Worm (Caenorhabditis elegans) whole organism, young adult: ENCODE results near the gene K02D10.3.

Experiments
- B0261.1 ChIP-seq: sonication (generic microtip); optimal IDR thresholded peaks from 2 replicates; lab custom pipeline; 2016; ENCODE audit warnings: mild to moderate bottlenecking, missing genetic modification characterization, moderate library complexity, missing compliant biosample characterization
- B0336.3 ChIP-seq: fragments of 200-800 bp; sonication (Bioruptor generic); IDR thresholded peaks from 2 replicates; pipeline ENCODE4 v1.3.6; 2022; ENCODE audit warnings: missing genetic modification characterization, missing compliant biosample characterization
- C06A6.2 ChIP-seq: fragments of 200-800 bp; sonication (Bioruptor generic); conservative IDR thresholded peaks from 2 replicates; pipeline ENCODE4 v1.3.6; 2022; ENCODE audit warnings: missing genetic modification characterization, missing compliant biosample characterization
- F52B5.7 ChIP-seq: sonication (generic microtip); optimal IDR thresholded peaks from 2 replicates; lab custom pipeline; 2016; ENCODE audit warnings: mild to moderate bottlenecking, missing genetic modification characterization, missing compliant biosample characterization
- F57A8.1 ChIP-seq: fragments of 200-800 bp; sonication (Bioruptor generic); optimal IDR thresholded peaks from 2 replicates; lab custom pipeline; 2018; ENCODE audit warnings: mild to moderate bottlenecking, missing genetic modification characterization, moderate library complexity, missing compliant biosample characterization
- Y53F4B.3 ChIP-seq: fragments of 200-800 bp; sonication (Bioruptor generic); IDR thresholded peaks from 2 replicates; pipeline ENCODE4 v1.3.6; 2022; ENCODE audit warnings: missing genetic modification reagents, missing genetic modification characterization, missing compliant biosample characterization
- Y53G8AR.9 ChIP-seq: fragments of 200-800 bp; sonication (Bioruptor generic); conservative IDR thresholded peaks from 2 replicates; pipeline ENCODE4 v1.3.6; 2022; ENCODE audit warnings: missing genetic modification reagents, missing genetic modification characterization, missing compliant biosample characterization
- Y67H2A.10 ChIP-seq: fragments of 200-800 bp; sonication (Bioruptor generic); conservative IDR thresholded peaks from 2 replicates; pipeline ENCODE4 v1.3.6; 2022; ENCODE audit warnings: missing genetic modification reagents, missing genetic modification characterization, missing compliant biosample characterization
- Y95B8A.8 ChIP-seq: fragments of 200-800 bp; sonication (Bioruptor generic); IDR thresholded peaks from 2 replicates; pipeline ENCODE4 v1.3.6; 2022; ENCODE audit warnings: missing genetic modification reagents, missing genetic modification characterization, missing compliant biosample characterization
- ZK185.1 ChIP-seq: sonication (generic microtip); optimal IDR thresholded peaks from 2 replicates; lab custom pipeline; 2016; ENCODE audit warnings: mild to moderate bottlenecking, missing genetic modification characterization, missing compliant biosample characterization; ENCODE audit not compliant: poor library complexity, severe bottlenecking
- ama-1 ChIP-seq, 3 experiments: fragments of 150-350 bp in 1 of 3; sonication (generic microtip) in 2 of 3; optimal IDR thresholded peaks; 2 replicates each; lab custom pipeline; 2014 to 2018; ENCODE audit warnings: missing biosample characterization in 2 of 3, missing genetic modification characterization in 2 of 3, missing genetic modification reagents in 2 of 3
- athp-1 ChIP-seq: sonication (generic microtip); optimal IDR thresholded peaks from 2 replicates; lab custom pipeline; 2017; ENCODE audit warnings: mild to moderate bottlenecking, missing genetic modification characterization, missing compliant biosample characterization
- attf-3 ChIP-seq: fragments of 200-800 bp; sonication (Bioruptor generic); conservative IDR thresholded peaks from 2 replicates; pipeline ENCODE4 v1.3.6; 2022; ENCODE audit warnings: missing genetic modification reagents, missing genetic modification characterization, missing compliant biosample characterization
- attf-6 ChIP-seq: fragments of 200-800 bp; sonication (Bioruptor generic); IDR thresholded peaks from 2 replicates; pipeline ENCODE4 v1.3.6; 2022; ENCODE audit warnings: missing genetic modification reagents, missing genetic modification characterization, missing compliant biosample characterization
- bed-1 ChIP-seq: fragments of 200-800 bp; sonication (Bioruptor generic); IDR thresholded peaks from 2 replicates; pipeline ENCODE4 v1.3.6; 2022; ENCODE audit warnings: missing genetic modification reagents, missing genetic modification characterization, missing compliant biosample characterization
- ccch-3 ChIP-seq: fragments of 200-800 bp; sonication (Bioruptor generic); optimal IDR thresholded peaks from 2 replicates; lab custom pipeline; 2018; ENCODE audit warnings: mild to moderate bottlenecking, missing genetic modification characterization, missing compliant biosample characterization
- ceh-100 ChIP-seq: fragments of 200-800 bp; sonication (Bioruptor generic); IDR thresholded peaks from 2 replicates; pipeline ENCODE4 v1.3.6; 2022; ENCODE audit warnings: missing genetic modification reagents, missing genetic modification characterization, missing compliant biosample characterization
- ceh-27 ChIP-seq: fragments of 200-800 bp; sonication (Bioruptor generic); optimal IDR thresholded peaks from 2 replicates; lab custom pipeline; 2018; ENCODE audit warnings: mild to moderate bottlenecking, missing genetic modification characterization, moderate library complexity, missing compliant biosample characterization
- ceh-58 ChIP-seq: fragments of 200-800 bp; sonication (Bioruptor generic); IDR thresholded peaks from 2 replicates; pipeline ENCODE4 v1.3.6; 2022; ENCODE audit warnings: missing genetic modification characterization, missing compliant biosample characterization
- ceh-91 ChIP-seq: fragments of 200-800 bp; sonication (Bioruptor generic); IDR thresholded peaks from 2 replicates; pipeline ENCODE4 v1.3.6; 2022; ENCODE audit warnings: missing genetic modification reagents, missing genetic modification characterization, missing compliant biosample characterization
- efl-1 ChIP-seq: fragments of 150-350 bp; optimal IDR thresholded peaks from 2 replicates; lab custom pipeline; 2014; ENCODE audit warnings: missing biosample characterization, missing genetic modification reagents, missing genetic modification characterization
- egrh-3 ChIP-seq: fragments of 200-800 bp; sonication (Bioruptor generic); IDR thresholded peaks from 2 replicates; pipeline ENCODE4 v1.3.6; 2022; ENCODE audit warnings: missing genetic modification reagents, missing genetic modification characterization, missing compliant biosample characterization
- ekl-4 ChIP-seq: fragments of 200-800 bp; sonication (Bioruptor generic); IDR thresholded peaks from 2 replicates; pipeline ENCODE4 v1.3.6; 2022; ENCODE audit warnings: missing genetic modification reagents, missing genetic modification characterization, missing compliant biosample characterization
- hlh-12 ChIP-seq: sonication (generic microtip); optimal IDR thresholded peaks from 2 replicates; lab custom pipeline; 2016; ENCODE audit warnings: missing genetic modification characterization, missing compliant biosample characterization
- hrde-1 ChIP-seq: sonication (generic microtip); optimal IDR thresholded peaks from 2 replicates; lab custom pipeline; 2016; ENCODE audit warnings: missing genetic modification characterization, mild to moderate bottlenecking, missing compliant biosample characterization, moderate library complexity, missing genotype, missing genetic modification reagents, borderline replicate concordance
- hsf-1 ChIP-seq: fragments of 200-800 bp; sonication (Bioruptor generic); IDR thresholded peaks from 2 replicates; pipeline ENCODE4 v1.3.6; 2022; ENCODE audit warnings: missing genetic modification reagents, missing genetic modification characterization, missing compliant biosample characterization
- lin-35 ChIP-seq, 3 experiments: fragments of 150-350 bp in 2 of 3; sonication (generic microtip) in 1 of 3; optimal IDR thresholded peaks; 2 replicates each; lab custom pipeline; 2014 to 2018; ENCODE audit warnings: missing biosample characterization in 3 of 3, missing genetic modification characterization in 3 of 3, missing genetic modification reagents in 3 of 3
- lsl-1 ChIP-seq: fragments of 200-800 bp; sonication (Bioruptor generic); optimal IDR thresholded peaks from 2 replicates; lab custom pipeline; 2018; ENCODE audit warnings: mild to moderate bottlenecking, missing genetic modification characterization, moderate library complexity, missing compliant biosample characterization
- lsy-27 ChIP-seq: sonication (generic microtip); optimal IDR thresholded peaks from 2 replicates; lab custom pipeline; 2017; ENCODE audit warnings: missing genetic modification characterization, mild to moderate bottlenecking, missing compliant biosample characterization, antibody characterized with exemption, missing genotype, borderline replicate concordance; ENCODE audit not compliant: insufficient read depth
- madf-10 ChIP-seq: sonication (generic microtip); optimal IDR thresholded peaks from 2 replicates; lab custom pipeline; 2016; ENCODE audit warnings: mild to moderate bottlenecking, missing genetic modification characterization, missing compliant biosample characterization
- mes-4 ChIP-seq: sonication (generic microtip); optimal IDR thresholded peaks from 2 replicates; lab custom pipeline; 2016; ENCODE audit warnings: missing genotype, missing genetic modification characterization, missing compliant biosample characterization
- nfya-1 ChIP-seq: sonication (generic microtip); optimal IDR thresholded peaks from 2 replicates; lab custom pipeline; 2017; ENCODE audit warnings: antibody characterized with exemption, missing compliant biosample characterization, missing genetic modification characterization, borderline replicate concordance; ENCODE audit not compliant: insufficient read depth
- nhr-179 ChIP-seq: sonication (generic microtip); optimal IDR thresholded peaks from 2 replicates; lab custom pipeline; 2016; ENCODE audit warnings: mild to moderate bottlenecking, missing genetic modification characterization, missing compliant biosample characterization
- pbrm-1 ChIP-seq: fragments of 200-800 bp; sonication (Bioruptor generic); IDR thresholded peaks from 2 replicates; pipeline ENCODE4 v1.3.6; 2022; ENCODE audit warnings: missing genetic modification reagents, missing genetic modification characterization, missing compliant biosample characterization
- rcor-1 ChIP-seq: fragments of 200-800 bp; sonication (Bioruptor generic); IDR thresholded peaks from 2 replicates; pipeline ENCODE4 v1.3.6; 2022; ENCODE audit warnings: missing genetic modification reagents, missing genetic modification characterization, missing compliant biosample characterization
- rpc-1 ChIP-seq, 2 experiments: fragments of 150-350 bp in 1 of 2; sonication (generic microtip) in 1 of 2; optimal IDR thresholded peaks; 2 replicates each; lab custom pipeline; 2014 to 2018; ENCODE audit warnings: missing biosample characterization in 1 of 2, missing genetic modification characterization in 1 of 2, missing genetic modification reagents in 1 of 2, missing genotype in 1 of 2
- sdz-38 ChIP-seq: sonication (generic microtip); optimal IDR thresholded peaks from 2 replicates; lab custom pipeline; 2016; ENCODE audit warnings: missing genotype, missing genetic modification characterization, missing compliant biosample characterization
- sea-2 ChIP-seq: fragments of 200-800 bp; sonication (Bioruptor generic); IDR thresholded peaks from 2 replicates; pipeline ENCODE4 v1.3.6; 2022; ENCODE audit warnings: missing genetic modification characterization, missing compliant biosample characterization
- snpc-3.4 ChIP-seq: sonication (generic microtip); optimal IDR thresholded peaks from 2 replicates; lab custom pipeline; 2017; ENCODE audit warnings: missing genetic modification characterization, mild to moderate bottlenecking, missing compliant biosample characterization, antibody characterized with exemption, moderate library complexity, missing genotype, missing genetic modification reagents
- sptf-2 ChIP-seq: fragments of 200-800 bp; sonication (Bioruptor generic); optimal IDR thresholded peaks from 2 replicates; lab custom pipeline; 2018; ENCODE audit warnings: mild to moderate bottlenecking, missing genetic modification characterization, missing compliant biosample characterization
- tlf-1 ChIP-seq: fragments of 200-800 bp; sonication (Bioruptor generic); optimal IDR thresholded peaks from 2 replicates; lab custom pipeline; 2018; ENCODE audit warnings: mild to moderate bottlenecking, missing genetic modification characterization, missing compliant biosample characterization
- unc-130 ChIP-seq: sonication (generic microtip); optimal IDR thresholded peaks from 2 replicates; lab custom pipeline; 2016; ENCODE audit warnings: missing genetic modification reagents, missing genetic modification characterization, missing compliant biosample characterization
- zim-3 ChIP-seq: sonication (generic microtip); optimal IDR thresholded peaks from 2 replicates; lab custom pipeline; 2017; ENCODE audit warnings: mild to moderate bottlenecking, missing genetic modification characterization, moderate library complexity, missing compliant biosample characterization
- ztf-22 ChIP-seq: fragments of 200-800 bp; sonication (Bioruptor generic); optimal IDR thresholded peaks from 2 replicates; lab custom pipeline; 2018; ENCODE audit warnings: mild to moderate bottlenecking, missing genetic modification characterization, moderate library complexity, missing compliant biosample characterization
- ztf-26 ChIP-seq: sonication (generic microtip); optimal IDR thresholded peaks from 2 replicates; lab custom pipeline; 2017; ENCODE audit warnings: missing genetic modification characterization, missing compliant biosample characterization

The K02D10.3 gene

DNA sequence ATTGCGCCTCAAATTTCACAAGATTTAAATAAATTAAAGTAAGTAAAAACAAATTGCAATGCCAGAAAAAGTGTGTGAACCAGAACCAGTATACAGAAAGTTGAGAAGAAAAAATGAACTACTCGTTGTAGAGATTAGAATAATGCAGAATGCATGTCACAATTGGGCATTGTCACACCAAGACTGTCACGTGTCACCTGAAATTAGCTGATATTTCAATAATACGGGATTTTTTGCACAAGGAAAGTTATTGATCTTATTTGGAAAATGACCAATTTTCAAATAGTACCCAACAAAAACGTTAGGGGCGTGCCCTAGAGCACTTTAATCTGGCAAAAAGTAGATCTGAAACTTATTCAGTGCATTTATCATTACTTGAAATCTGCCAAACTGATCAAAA, 29.8 kb downstream of the K02D10.3 start:
- TF ChIP-seq egrh-3 (GFP tag; lab: Robert Waterston, UW) (no peak), attf-3 (no peak), sptf-2 (GFP tag; lab: Kevin White, UChicago) (no peak), hlh-12 (no peak), mes-4 (no peak), attf-6 (no peak), athp-1 (tag; lab: Kevin White, UChicago) (no peak), lin-35 (GFP tag; optimal IDR thresholded peaks at IDR 0.05; lab: Kevin White, UChicago) (no peak), efl-1 (no peak)
- TF ChIP-seq, all 124 proteins: peak for 0

- TF ChIP-seq madf-10 = peak; percentile 70
- TF ChIP-seq snpc-3.4 = no peak
- TF ChIP-seq bed-1 = 0 out of 2 replicates have a peak, but pooled peaks have one; percentile 21
- TF ChIP-seq ekl-4 = peak; percentile 88
- no peak for TF ChIP-seq F57A8.1 (GFP tag; lab: Kevin White, UChicago)
- no peak for TF ChIP-seq F52B5.7 (tag; lab: Kevin White, UChicago)
- TF ChIP-seq attf-6 = no peak
- TF ChIP-seq ama-1 (optimal IDR thresholded peaks at IDR 0.05; lab: Kevin White, UChicago) = peak; percentile 21
- TF ChIP-seq ama-1 (GFP tag; optimal IDR thresholded peaks at IDR 0.05; lab: Kevin White, UChicago) = no peak
- TF ChIP-seq Y53F4B.3 (GFP tag; lab: Robert Waterston, UW) = 0 out of 2 replicates have a peak, but pooled peaks have one; percentile 24
- no peak for TF ChIP-seq sea-2
- no peak for TF ChIP-seq Y67H2A.10 (GFP tag; lab: Robert Waterston, UW)
- peak; percentile 90 for TF ChIP-seq Y53G8AR.9 (GFP tag; lab: Robert Waterston, UW)
- TF ChIP-seq unc-130 = peak; percentile 64
- no peak for TF ChIP-seq ccch-3 (GFP tag; lab: Kevin White, UChicago)
- TF ChIP-seq ceh-91 (GFP tag; lab: Robert Waterston, UW) = peak; percentile 68
- TF ChIP-seq ceh-27 = peak; percentile 91
- TF ChIP-seq ZK185.1 (tag; lab: Kevin White, UChicago) = peak; percentile 89
- TF ChIP-seq tlf-1 (GFP tag; lab: Kevin White, UChicago) = peak; percentile 88
- no peak for TF ChIP-seq hrde-1 (tag; lab: Kevin White, UChicago)
- no peak for TF ChIP-seq zim-3 (tag; lab: Kevin White, UChicago)
- TF ChIP-seq pbrm-1 (GFP tag; lab: Robert Waterston, UW) = peak; percentile 89
- peak; percentile 77 for TF ChIP-seq lsl-1 (GFP tag; lab: Kevin White, UChicago)
- peak; percentile 85 to 98 (median 89) for TF ChIP-seq lin-35 (GFP tag; optimal IDR thresholded peaks at IDR 0.05; lab: Kevin White, UChicago)
- 0 out of 2 replicates have a peak, but pooled peaks have one; percentile 67 for TF ChIP-seq Y95B8A.8 (GFP tag; lab: Robert Waterston, UW)
- TF ChIP-seq ztf-26 (tag; lab: Kevin White, UChicago) = peak; percentile 81
- TF ChIP-seq lsy-27 (tag; lab: Kevin White, UChicago) = no peak
- TF ChIP-seq nfya-1 (tag; lab: Kevin White, UChicago) = no peak
- TF ChIP-seq ceh-58 (GFP tag; lab: Robert Waterston, UW) = no peak
- no peak for TF ChIP-seq ztf-22 (GFP tag; lab: Kevin White, UChicago)
- no peak for TF ChIP-seq sdz-38
- peak; percentile 91 for TF ChIP-seq rcor-1
- no peak for TF ChIP-seq egrh-3 (GFP tag; lab: Robert Waterston, UW)
- TF ChIP-seq B0261.1 = peak; percentile 18
- TF ChIP-seq C06A6.2 (GFP tag; lab: Robert Waterston, UW) = peak; percentile 71; the same call in 1 of the 2 replicates
- TF ChIP-seq nhr-179 (tag; lab: Kevin White, UChicago) = no peak
- TF ChIP-seq ceh-100 = peak; percentile 64
- no peak for TF ChIP-seq rpc-1 (optimal IDR thresholded peaks at IDR 0.05; lab: Kevin White, UChicago)
- no peak for TF ChIP-seq rpc-1 (tag; optimal IDR thresholded peaks at IDR 0.05; lab: Kevin White, UChicago)
- peak; percentile 70 for TF ChIP-seq hsf-1
- TF ChIP-seq efl-1 = peak; percentile 92
- TF ChIP-seq B0336.3 (GFP tag; lab: Robert Waterston, UW) = peak; percentile 88
These were observed 30.4 kb downstream of the K02D10.3 start, which contains the start of gene pdhk-2 for ce11 chrIII:8741276-8741860. Gene pdhk-2, minus strand, starts transcription at chrIII:8741412.
